Fruit fly (Drosophila melanogaster) whole organism, embryonic: Measurements from ENCODE around the gene Cby.

ENCODE experiments used
- Atf-2 ChIP-seq: fragments of 200-800 bp; sonication (Bioruptor generic); optimal IDR thresholded peaks from 2 replicates; lab custom pipeline; 2016; ENCODE audit warnings: missing biosample characterization, missing genetic modification characterization
- CG10274 ChIP-seq: fragments of 200-800 bp; sonication (Bioruptor generic); optimal IDR thresholded peaks from 3 replicates; lab custom pipeline; 2017; ENCODE audit warnings: missing biosample characterization, mild to moderate bottlenecking, missing genetic modification characterization
- CG11456 ChIP-seq: fragments of 200-800 bp; sonication (Bioruptor generic); IDR thresholded peaks from 3 replicates; pipeline ENCODE4 v1.3.6; 2022; ENCODE audit warnings: missing biosample characterization, missing genetic modification characterization
- CG11696 ChIP-seq: fragments of 200-800 bp; sonication (Bioruptor generic); IDR thresholded peaks from 2 replicates; pipeline ENCODE4 v1.3.6; 2022; ENCODE audit warnings: missing biosample characterization, missing genetic modification characterization
- CG1233 ChIP-seq: fragments of 200-800 bp; sonication (Bioruptor generic); optimal IDR thresholded peaks from 4 replicates; lab custom pipeline; 2018; ENCODE audit warnings: missing biosample characterization, mild to moderate bottlenecking, missing genetic modification characterization
- CG15601 ChIP-seq: fragments of 200-800 bp; sonication (Bioruptor generic); optimal IDR thresholded peaks from 3 replicates; lab custom pipeline; 2019; ENCODE audit warnings: missing biosample characterization, mild to moderate bottlenecking, missing genetic modification characterization, moderate library complexity
- CG1647 ChIP-seq: fragments of 200-800 bp; sonication (Bioruptor generic); optimal IDR thresholded peaks from 3 replicates; lab custom pipeline; 2016; ENCODE audit warnings: missing biosample characterization, missing genetic modification characterization
- CG17359 ChIP-seq: fragments of 200-800 bp; sonication (Bioruptor generic); optimal IDR thresholded peaks from 3 replicates; lab custom pipeline; 2018; ENCODE audit warnings: missing biosample characterization, mild to moderate bottlenecking, missing genetic modification characterization, moderate library complexity
- CG2712 ChIP-seq: fragments of 200-800 bp; optimal IDR thresholded peaks from 3 replicates; lab custom pipeline; 2019; ENCODE audit warnings: missing biosample characterization, mild to moderate bottlenecking, missing genetic modification characterization, moderate library complexity
- CG2875 ChIP-seq: fragments of 200-800 bp; sonication (Bioruptor generic); optimal IDR thresholded peaks from 2 replicates; lab custom pipeline; 2017; ENCODE audit warnings: missing biosample characterization, mild to moderate bottlenecking, missing genetic modification characterization, missing genetic modification reagents
- CG31441 ChIP-seq: fragments of 200-800 bp; sonication (Bioruptor generic); IDR thresholded peaks from 2 replicates; pipeline ENCODE4 v1.3.6; 2022; ENCODE audit warnings: missing biosample characterization, missing genetic modification characterization
- CG32772 ChIP-seq: fragments of 200-800 bp; sonication (Bioruptor generic); IDR thresholded peaks from 2 replicates; pipeline ENCODE4 v1.3.6; 2022; ENCODE audit warnings: missing biosample characterization, missing genetic modification characterization
- CG34422 ChIP-seq: fragments of 200-800 bp; sonication (Bioruptor generic); IDR thresholded peaks from 3 replicates; pipeline ENCODE4 v1.3.6; 2022; ENCODE audit warnings: missing biosample characterization, missing genetic modification characterization
- CG4617 ChIP-seq: fragments of 200-800 bp; sonication (Bioruptor generic); optimal IDR thresholded peaks from 3 replicates; lab custom pipeline; 2016; ENCODE audit warnings: missing biosample characterization, missing genetic modification characterization, borderline replicate concordance
- CG4820 ChIP-seq: fragments of 200-800 bp; sonication (Bioruptor generic); optimal IDR thresholded peaks from 3 replicates; lab custom pipeline; 2016; ENCODE audit warnings: missing biosample characterization, missing genetic modification characterization
- CG6272 ChIP-seq: fragments of 200-800 bp; sonication (Bioruptor generic); IDR thresholded peaks from 2 replicates; pipeline ENCODE4 v1.3.6; 2022; ENCODE audit warnings: missing biosample characterization, missing genetic modification characterization
- CG9727 ChIP-seq: fragments of 200-800 bp; sonication (Bioruptor generic); optimal IDR thresholded peaks from 3 replicates; lab custom pipeline; 2017; ENCODE audit warnings: missing biosample characterization, mild to moderate bottlenecking, missing genetic modification characterization
- CoRest ChIP-seq: fragments of 200-800 bp; sonication (Bioruptor generic); optimal IDR thresholded peaks from 3 replicates; lab custom pipeline; 2018; ENCODE audit warnings: missing biosample characterization, mild to moderate bottlenecking, missing genetic modification characterization, moderate library complexity
- Ets97D ChIP-seq: fragments of 200-800 bp; sonication (Bioruptor generic); optimal IDR thresholded peaks from 3 replicates; lab custom pipeline; 2016; ENCODE audit warnings: missing biosample characterization, missing genetic modification characterization
- Fer2 ChIP-seq: fragments of 200-800 bp; sonication (Bioruptor generic); optimal IDR thresholded peaks from 2 replicates; lab custom pipeline; 2018; ENCODE audit warnings: missing biosample characterization, mild to moderate bottlenecking, missing genetic modification characterization, moderate library complexity
- HLH4C ChIP-seq: fragments of 200-800 bp; sonication (Bioruptor generic); IDR thresholded peaks from 3 replicates; pipeline ENCODE4 v1.3.6; 2022; ENCODE audit warnings: missing biosample characterization, missing genetic modification characterization; ENCODE audit not compliant: partially characterized antibody
- HmgD ChIP-seq: fragments of 200-800 bp; sonication (Bioruptor generic); optimal IDR thresholded peaks from 3 replicates; lab custom pipeline; 2016; ENCODE audit warnings: missing biosample characterization, missing genetic modification characterization
- HmgZ ChIP-seq: fragments of 200-800 bp; sonication (Bioruptor generic); optimal IDR thresholded peaks from 2 replicates; lab custom pipeline; 2018; ENCODE audit warnings: missing biosample characterization, mild to moderate bottlenecking, missing genetic modification characterization
- Mes4 ChIP-seq: fragments of 200-800 bp; sonication (Bioruptor generic); optimal IDR thresholded peaks from 2 replicates; lab custom pipeline; 2016; ENCODE audit warnings: missing biosample characterization, missing genetic modification characterization
- Mrtf ChIP-seq: fragments of 200-800 bp; sonication (Bioruptor generic); IDR thresholded peaks from 3 replicates; pipeline ENCODE4 v1.3.6; 2022; ENCODE audit warnings: missing biosample characterization, missing genetic modification characterization
- Myb ChIP-seq: fragments of 200-800 bp; sonication (Bioruptor generic); optimal IDR thresholded peaks from 2 replicates; lab custom pipeline; 2016; ENCODE audit warnings: missing biosample characterization, missing genetic modification characterization
- Nf-YA ChIP-seq: fragments of 200-800 bp; sonication (Bioruptor generic); IDR thresholded peaks from 2 replicates; pipeline ENCODE4 v1.3.6; 2022; ENCODE audit warnings: missing biosample characterization, missing genetic modification characterization
- Vsx1 ChIP-seq: fragments of 200-800 bp; sonication (Bioruptor generic); optimal IDR thresholded peaks from 2 replicates; lab custom pipeline; 2017; ENCODE audit warnings: missing biosample characterization, mild to moderate bottlenecking, missing genetic modification characterization, missing genetic modification reagents
- ase ChIP-seq: fragments of 200-800 bp; sonication (Bioruptor generic); IDR thresholded peaks from 3 replicates; pipeline ENCODE4 v1.3.6; 2022; ENCODE audit warnings: missing biosample characterization, missing genetic modification characterization
- caup ChIP-seq: fragments of 200-800 bp; sonication (Bioruptor generic); optimal IDR thresholded peaks from 3 replicates; lab custom pipeline; 2017; ENCODE audit warnings: missing biosample characterization, mild to moderate bottlenecking, missing genetic modification characterization, moderate library complexity; ENCODE audit not compliant: severe bottlenecking
- chif ChIP-seq, 2 experiments: fragments of 200-800 bp; sonication (Bioruptor generic); optimal IDR thresholded peaks; 3 replicates each; lab custom pipeline; 2016; ENCODE audit warnings: missing biosample characterization in 2 of 2, missing genetic modification characterization in 2 of 2
- corto ChIP-seq: fragments of 200-800 bp; sonication (Bioruptor generic); optimal IDR thresholded peaks from 2 replicates; lab custom pipeline; 2016; ENCODE audit warnings: missing biosample characterization, mild to moderate bottlenecking, missing genetic modification characterization, moderate library complexity
- crp ChIP-seq, 2 experiments: fragments of 200-800 bp; sonication (Bioruptor generic); optimal IDR thresholded peaks; 2 replicates in 1 of 2; 3 replicates in 1 of 2; lab custom pipeline; 2017; ENCODE audit warnings: missing biosample characterization in 2 of 2, missing genetic modification characterization in 2 of 2, mild to moderate bottlenecking in 1 of 2, moderate library complexity in 1 of 2
- cwo ChIP-seq: fragments of 200-800 bp; sonication (Bioruptor generic); optimal IDR thresholded peaks from 3 replicates; lab custom pipeline; 2017; ENCODE audit warnings: missing biosample characterization, missing genetic modification characterization, mild to moderate bottlenecking, moderate library complexity, missing genetic modification reagents
- danr ChIP-seq: fragments of 200-800 bp; sonication (Bioruptor generic); IDR thresholded peaks from 2 replicates; pipeline ENCODE4 v1.3.6; 2022; ENCODE audit warnings: missing biosample characterization, missing genetic modification characterization
- ems ChIP-seq: fragments of 200-800 bp; sonication (Bioruptor generic); optimal IDR thresholded peaks from 3 replicates; lab custom pipeline; 2016; ENCODE audit warnings: missing biosample characterization, missing genetic modification characterization
- gem ChIP-seq: fragments of 200-800 bp; sonication (Bioruptor generic); optimal IDR thresholded peaks from 2 replicates; lab custom pipeline; 2019; ENCODE audit warnings: missing biosample characterization, mild to moderate bottlenecking, missing genetic modification characterization, moderate library complexity
- gsb-n ChIP-seq: fragments of 200-800 bp; sonication (Bioruptor generic); optimal IDR thresholded peaks from 3 replicates; lab custom pipeline; 2018; ENCODE audit warnings: missing biosample characterization, mild to moderate bottlenecking, missing genetic modification characterization
- jing ChIP-seq: fragments of 200-800 bp; sonication (Bioruptor generic); optimal IDR thresholded peaks from 2 replicates; lab custom pipeline; 2018; ENCODE audit warnings: missing biosample characterization, mild to moderate bottlenecking, missing genetic modification characterization
- kah ChIP-seq: fragments of 200-800 bp; sonication (Bioruptor generic); optimal IDR thresholded peaks from 2 replicates; lab custom pipeline; 2018; ENCODE audit warnings: missing biosample characterization, mild to moderate bottlenecking, missing genetic modification characterization
- knrl ChIP-seq: fragments of 200-800 bp; sonication (Bioruptor generic); IDR thresholded peaks from 3 replicates; pipeline ENCODE4 v1.3.6; 2022; ENCODE audit warnings: missing biosample characterization, missing genetic modification characterization; ENCODE audit not compliant: partially characterized antibody
- lmd ChIP-seq: fragments of 200-800 bp; sonication (Bioruptor generic); IDR thresholded peaks from 2 replicates; pipeline ENCODE4 v1.3.6; 2022; ENCODE audit warnings: missing biosample characterization, missing genetic modification characterization
- onecut ChIP-seq: fragments of 200-800 bp; sonication (Bioruptor generic); IDR thresholded peaks from 2 replicates; pipeline ENCODE4 v1.3.6; 2022; ENCODE audit warnings: missing biosample characterization, missing genetic modification characterization
- peb ChIP-seq: fragments of 200-800 bp; sonication (Bioruptor generic); IDR thresholded peaks from 2 replicates; pipeline ENCODE4 v1.3.6; 2022; ENCODE audit warnings: missing biosample characterization, missing genetic modification characterization
- pnt ChIP-seq: fragments of 200-800 bp; sonication (Bioruptor generic); optimal IDR thresholded peaks from 3 replicates; lab custom pipeline; 2016; ENCODE audit warnings: missing biosample characterization, missing genetic modification characterization
- tna ChIP-seq: fragments of 200-800 bp; sonication (Bioruptor generic); IDR thresholded peaks from 2 replicates; pipeline ENCODE4 v1.3.6; 2022; ENCODE audit warnings: missing biosample characterization, missing genetic modification characterization; ENCODE audit not compliant: partially characterized antibody
- toy ChIP-seq: fragments of 200-800 bp; sonication (Bioruptor generic); IDR thresholded peaks from 2 replicates; pipeline ENCODE4 v1.3.6; 2022; ENCODE audit warnings: missing biosample characterization, missing genetic modification characterization
- wdn ChIP-seq: fragments of 200-800 bp; sonication (Bioruptor generic); IDR thresholded peaks from 2 replicates; pipeline ENCODE4 v1.3.6; 2022; ENCODE audit warnings: missing biosample characterization, missing genetic modification characterization
- yki ChIP-seq: fragments of >200 bp; optimal IDR thresholded peaks from 3 replicates; lab custom pipeline; 2018

The Cby gene

DNA sequence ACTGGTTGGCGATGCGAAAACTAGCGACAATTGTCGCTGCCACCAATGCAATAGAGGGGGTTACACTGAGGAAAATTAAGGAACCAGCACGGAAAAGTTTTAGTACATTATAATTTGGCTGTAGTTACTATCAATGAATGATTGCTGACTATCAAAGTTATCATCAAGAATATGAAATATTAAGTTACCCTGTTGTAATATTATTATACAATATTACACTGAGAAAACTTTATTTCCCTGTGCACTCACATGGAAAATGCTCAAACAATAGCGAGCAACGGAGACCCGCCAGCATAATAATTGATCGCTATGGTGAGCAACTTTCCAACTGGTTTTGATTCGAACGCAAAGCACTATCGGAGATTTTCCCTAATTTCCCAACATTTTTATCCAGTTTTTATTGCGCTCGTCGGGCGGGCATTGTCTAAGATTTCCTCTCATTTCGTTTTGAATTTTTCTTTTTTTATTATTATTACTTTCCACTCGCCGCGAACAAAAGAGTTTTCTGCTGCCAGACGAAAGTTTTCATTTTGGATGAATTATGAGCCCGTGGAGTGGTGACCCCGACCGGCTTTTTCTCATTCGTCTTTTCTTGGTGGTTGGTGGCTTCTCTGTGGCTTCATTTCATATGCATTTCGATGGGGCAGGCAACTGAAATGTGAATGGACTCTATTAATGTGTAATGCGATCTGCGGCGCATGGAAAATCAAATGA, 5.5 kb upstream of the Cby start (continued):
- TF ChIP-seq Ets97D (GFP tag; lab: Kevin White, UChicago): no peak
- peak; percentile 73 for TF ChIP-seq CG32772 (GFP tag; lab: Robert Waterston, UW)
- TF ChIP-seq Atf-2 (GFP tag; lab: Kevin White, UChicago): peak; percentile 15
- peak; percentile 74 for TF ChIP-seq CG34422 (GFP tag; lab: Robert Waterston, UW)
- no peak for TF ChIP-seq cwo
- TF ChIP-seq Nf-YA (GFP tag; lab: Robert Waterston, UW): no peak
- peak; percentile 94 for TF ChIP-seq gsb-n (tag; lab: Kevin White, UChicago)
- TF ChIP-seq CG4617: peak; percentile 4
- peak; percentile 11 for TF ChIP-seq HmgZ (tag; lab: Kevin White, UChicago)
- no peak for TF ChIP-seq ems
- no peak for TF ChIP-seq knrl (GFP tag; lab: Robert Waterston, UW)
- TF ChIP-seq Fer2 (tag; lab: Kevin White, UChicago): no peak
- no peak for TF ChIP-seq yki (lab: Kevin White, UChicago)
- peak in 1 of 2 experiments; percentile 81 for TF ChIP-seq chif (GFP tag; optimal IDR thresholded peaks at IDR 0.05; lab: Kevin White, UChicago)
- TF ChIP-seq CG6272 (GFP tag; lab: Robert Waterston, UW): peak; percentile 17; the same call in 1 of the 2 replicates
- TF ChIP-seq HLH4C (GFP tag; lab: Robert Waterston, UW): no peak
- no peak for TF ChIP-seq HmgD (GFP tag; lab: Kevin White, UChicago)
- TF ChIP-seq CG4820 (GFP tag; lab: Kevin White, UChicago): peak; percentile 75
- peak in 1 of 2 experiments; percentile 19 for TF ChIP-seq crp (GFP tag; optimal IDR thresholded peaks at IDR 0.05; lab: Kevin White, UChicago)
- no peak; the same call in 2 of the 3 replicates for TF ChIP-seq Mrtf (GFP tag; lab: Robert Waterston, UW)
- TF ChIP-seq kah: peak; percentile 43
- TF ChIP-seq Mes4 (GFP tag; lab: Kevin White, UChicago): no peak
- peak; percentile 38 for TF ChIP-seq Vsx1 (GFP tag; lab: Kevin White, UChicago)
- TF ChIP-seq CG17359 (tag; lab: Kevin White, UChicago): peak; percentile 81
- TF ChIP-seq CG2875 (GFP tag; lab: Kevin White, UChicago): peak; percentile 94
- 0 out of 2 replicates have a peak, but pooled peaks have one; percentile 19 for TF ChIP-seq CG11696 (GFP tag; lab: Robert Waterston, UW)
- peak; percentile 92 for TF ChIP-seq CG2712 (tag; lab: Kevin White, UChicago)
- TF ChIP-seq CoRest (tag; lab: Kevin White, UChicago): peak; percentile 88
- TF ChIP-seq ase (GFP tag; lab: Robert Waterston, UW): peak; percentile 50; the same call in 1 of the 3 replicates
- TF ChIP-seq CG1647 (GFP tag; lab: Kevin White, UChicago): peak; percentile 29
- TF ChIP-seq danr (GFP tag; lab: Robert Waterston, UW): peak; percentile 56
- TF ChIP-seq Myb (GFP tag; lab: Kevin White, UChicago): no peak
- no peak for TF ChIP-seq CG10274 (GFP tag; lab: Kevin White, UChicago)
- TF ChIP-seq toy (GFP tag; lab: Robert Waterston, UW): no peak
- TF ChIP-seq CG1233 (GFP tag; lab: Kevin White, UChicago): peak; percentile 46
- peak; percentile 64 for TF ChIP-seq CG9727 (GFP tag; lab: Kevin White, UChicago)
- no peak for TF ChIP-seq corto (GFP tag; lab: Kevin White, UChicago)
- peak; percentile 95 for TF ChIP-seq gem (tag; lab: Kevin White, UChicago)
- TF ChIP-seq CG31441 (GFP tag; lab: Robert Waterston, UW): peak; percentile 89
- no peak for TF ChIP-seq wdn (GFP tag; lab: Robert Waterston, UW)
- TF ChIP-seq peb: peak; percentile 67
- no peak for TF ChIP-seq tna
- TF ChIP-seq CG15601 (tag; lab: Kevin White, UChicago): peak; percentile 91
- peak; percentile 72 for TF ChIP-seq lmd (GFP tag; lab: Robert Waterston, UW)
- no peak for TF ChIP-seq caup (GFP tag; lab: Kevin White, UChicago)
- TF ChIP-seq jing (GFP tag; lab: Kevin White, UChicago): peak; percentile 70
- peak; percentile 57 for TF ChIP-seq onecut
- peak; percentile 80 for TF ChIP-seq pnt
- TF ChIP-seq CG11456 (GFP tag; lab: Robert Waterston, UW): 0 out of 3 replicates have a peak, but pooled peaks have one; percentile 57
